Worm (Caenorhabditis elegans): ENCODE results near the gene F20H11.1.

F20H11.1 gene

ce11 chrIII:6551187-6552058 lies 40.6 kb downstream of the F20H11.1 start, which contains the start of gene C09E7.7 (continued):
- TF ChIP-seq rbr-2 (tag; optimal IDR thresholded peaks at IDR 0.05) (peak; percentile 61), pha-4 (GFP tag; IDR thresholded peaks at IDR 0.05) (peak; percentile 55; the same call in 1 of the 2 replicates), pha-4 (tag; optimal IDR thresholded peaks at IDR 0.05) (peak; percentile 22), Y48G9A.11 (GFP tag; IDR thresholded peaks at IDR 0.05) (0 out of 2 replicates have a peak, but pooled peaks have one; percentile 14), D1046.2 (GFP tag; IDR thresholded peaks at IDR 0.05) (peak; percentile 54; the same call in 1 of the 2 replicates), arid-1 (GFP tag; conservative IDR thresholded peaks at IDR 0.05) (peak; percentile 55; the same call in 1 of the 2 replicates), dve-1 (tag; optimal IDR thresholded peaks at IDR 0.05; ENCODE audit: insufficient read depth) (peak; percentile 7), hlh-11 (tag; optimal IDR thresholded peaks at IDR 0.05) (peak; percentile 69), madf-5 (GFP tag; IDR thresholded peaks at IDR 0.05) (0 out of 4 replicates have a peak, but pooled peaks have one; percentile 6 to 10)
